Worm (Caenorhabditis elegans) whole organism, L2 larva: ENCODE measurements around the gene D2096.10.
A peak's percentile ranks its signal among the peaks of the same experiment; 100 is the strongest.
"Not testable (repeated sequence)": the region's sequence is repeated elsewhere in the genome, so short reads cannot be mapped to it uniquely, and the experiment has no call there.

Source experiments
- C34F6.9 ChIP-seq: fragments of 150-350 bp; optimal IDR thresholded peaks from 2 replicates; lab custom pipeline; 2014; ENCODE audit warnings: missing biosample characterization, missing genetic modification characterization
- F13H6.1 ChIP-seq: sonication (generic microtip); optimal IDR thresholded peaks from 2 replicates; lab custom pipeline; 2016; ENCODE audit warnings: missing genetic modification characterization, missing compliant biosample characterization
- R02D3.7 ChIP-seq: fragments of 150-350 bp; optimal IDR thresholded peaks from 2 replicates; lab custom pipeline; 2014; ENCODE audit warnings: missing biosample characterization, missing genetic modification characterization
- Y55F3AM.14 ChIP-seq: fragments of 200-800 bp; sonication (Bioruptor generic); optimal IDR thresholded peaks from 2 replicates; lab custom pipeline; 2018; ENCODE audit warnings: mild to moderate bottlenecking, missing genetic modification characterization, missing compliant biosample characterization
- ZK546.5 ChIP-seq: sonication (generic microtip); optimal IDR thresholded peaks from 2 replicates; lab custom pipeline; 2017; ENCODE audit warnings: missing biosample characterization, missing genetic modification characterization
- alr-1 ChIP-seq: fragments of 150-350 bp; optimal IDR thresholded peaks from 2 replicates; lab custom pipeline; 2014; ENCODE audit warnings: missing biosample characterization, missing genetic modification characterization
- aly-2 ChIP-seq: fragments of 150-350 bp; optimal IDR thresholded peaks from 2 replicates; lab custom pipeline; 2014; ENCODE audit warnings: missing biosample characterization, missing genetic modification characterization
- ama-1 ChIP-seq: fragments of 150-350 bp; optimal IDR thresholded peaks from 2 replicates; lab custom pipeline; 2018; ENCODE audit warnings: inconsistent platforms
- blmp-1 ChIP-seq: sonication (generic microtip); optimal IDR thresholded peaks from 2 replicates; lab custom pipeline; 2017; ENCODE audit warnings: missing genetic modification characterization, mild to moderate bottlenecking, missing compliant biosample characterization, antibody characterized with exemption, moderate library complexity; ENCODE audit not compliant: insufficient read depth
- ceh-16 ChIP-seq: fragments of 150-350 bp; optimal IDR thresholded peaks from 2 replicates; lab custom pipeline; 2014; ENCODE audit warnings: missing biosample characterization, missing genetic modification characterization
- ceh-82 ChIP-seq: fragments of 150-350 bp; optimal IDR thresholded peaks from 2 replicates; lab custom pipeline; 2014; ENCODE audit warnings: missing biosample characterization, missing genetic modification characterization
- crh-2 ChIP-seq: sonication (generic microtip); optimal IDR thresholded peaks from 2 replicates; lab custom pipeline; 2017; ENCODE audit warnings: missing biosample characterization, missing genetic modification characterization
- dmd-4 ChIP-seq: sonication (generic microtip); optimal IDR thresholded peaks from 2 replicates; lab custom pipeline; 2017; ENCODE audit warnings: missing biosample characterization, missing genetic modification characterization
- egl-27 ChIP-seq: sonication (generic microtip); optimal IDR thresholded peaks from 3 replicates; lab custom pipeline; 2017; ENCODE audit warnings: missing biosample characterization, missing genetic modification reagents, missing genetic modification characterization
- elt-1 ChIP-seq: fragments of 150-350 bp; optimal IDR thresholded peaks from 2 replicates; lab custom pipeline; 2014; ENCODE audit warnings: missing biosample characterization, missing genetic modification characterization
- elt-3 ChIP-seq: sonication (generic microtip); optimal IDR thresholded peaks from 2 replicates; lab custom pipeline; 2017; ENCODE audit warnings: missing biosample characterization, missing genetic modification characterization
- fos-1 ChIP-seq: fragments of 150-350 bp; optimal IDR thresholded peaks from 2 replicates; lab custom pipeline; 2014; ENCODE audit warnings: missing biosample characterization, missing genetic modification characterization
- gmeb-1 ChIP-seq: fragments of 150-350 bp; optimal IDR thresholded peaks from 2 replicates; lab custom pipeline; 2014; ENCODE audit warnings: missing biosample characterization, missing genetic modification characterization
- lin-11 ChIP-seq: fragments of 150-350 bp; sonication (generic microtip); optimal IDR thresholded peaks from 2 replicates; lab custom pipeline; 2014; ENCODE audit warnings: missing biosample characterization, missing genetic modification characterization, inconsistent platforms, mixed read lengths
- lin-13 ChIP-seq: fragments of 150-350 bp; optimal IDR thresholded peaks from 2 replicates; lab custom pipeline; 2014; ENCODE audit warnings: missing biosample characterization, missing genetic modification reagents, missing genetic modification characterization
- lin-39 ChIP-seq: fragments of 150-350 bp; optimal IDR thresholded peaks from 2 replicates; lab custom pipeline; 2014; ENCODE audit warnings: missing biosample characterization, missing genetic modification reagents, missing genetic modification characterization
- lsy-2 ChIP-seq, 2 experiments: fragments of 150-350 bp in 1 of 2; sonication (generic microtip) in 1 of 2; optimal IDR thresholded peaks; 2 replicates each; lab custom pipeline; 2014 to 2017; ENCODE audit warnings: missing biosample characterization in 2 of 2, missing genetic modification characterization in 2 of 2
- mab-5 ChIP-seq: fragments of 150-350 bp; optimal IDR thresholded peaks from 2 replicates; lab custom pipeline; 2014; ENCODE audit warnings: missing biosample characterization, missing genetic modification characterization
- mbf-1 ChIP-seq: sonication (generic microtip); optimal IDR thresholded peaks from 2 replicates; lab custom pipeline; 2017; ENCODE audit warnings: missing biosample characterization, missing genetic modification characterization
- mdl-1 ChIP-seq, 2 experiments: fragments of 150-350 bp in 1 of 2; sonication (generic microtip) in 1 of 2; optimal IDR thresholded peaks; 2 replicates each; lab custom pipeline; 2017; ENCODE audit warnings: missing biosample characterization in 2 of 2, missing genetic modification characterization in 2 of 2
- nhr-10 ChIP-seq: sonication (generic microtip); optimal IDR thresholded peaks from 2 replicates; lab custom pipeline; 2017; ENCODE audit warnings: missing biosample characterization, missing genetic modification characterization
- nhr-11 ChIP-seq: fragments of 150-350 bp; optimal IDR thresholded peaks from 2 replicates; lab custom pipeline; 2014; ENCODE audit warnings: missing biosample characterization, missing genetic modification characterization
- nhr-12 ChIP-seq: fragments of 150-350 bp; optimal IDR thresholded peaks from 2 replicates; lab custom pipeline; 2014; ENCODE audit warnings: missing biosample characterization, missing genetic modification characterization
- nhr-129 ChIP-seq: fragments of 150-350 bp; optimal IDR thresholded peaks from 2 replicates; lab custom pipeline; 2014; ENCODE audit warnings: missing biosample characterization, missing genetic modification characterization
- nhr-21 ChIP-seq: fragments of 150-350 bp; optimal IDR thresholded peaks from 2 replicates; lab custom pipeline; 2014; ENCODE audit warnings: missing biosample characterization, missing genetic modification characterization
- nhr-23 ChIP-seq: fragments of 150-350 bp; optimal IDR thresholded peaks from 2 replicates; lab custom pipeline; 2014; ENCODE audit warnings: missing biosample characterization, missing genetic modification reagents, missing genetic modification characterization
- nhr-237 ChIP-seq: fragments of 150-350 bp; optimal IDR thresholded peaks from 2 replicates; lab custom pipeline; 2014; ENCODE audit warnings: missing biosample characterization, missing genetic modification characterization
- nhr-25 ChIP-seq: fragments of 150-350 bp; sonication (generic microtip); optimal IDR thresholded peaks from 3 replicates; lab custom pipeline; 2014; ENCODE audit warnings: missing biosample characterization, missing genetic modification characterization
- nhr-6 ChIP-seq: fragments of 150-350 bp; optimal IDR thresholded peaks from 2 replicates; lab custom pipeline; 2014; ENCODE audit warnings: missing biosample characterization, missing genetic modification characterization
- nhr-77 ChIP-seq: fragments of 150-350 bp; optimal IDR thresholded peaks from 2 replicates; lab custom pipeline; 2014; ENCODE audit warnings: missing biosample characterization, missing genetic modification characterization
- peb-1 ChIP-seq: fragments of 150-350 bp; optimal IDR thresholded peaks from 2 replicates; lab custom pipeline; 2014; ENCODE audit warnings: missing biosample characterization, missing genetic modification characterization
- sem-4 ChIP-seq: fragments of 150-350 bp; optimal IDR thresholded peaks from 2 replicates; lab custom pipeline; 2014; ENCODE audit warnings: missing biosample characterization, missing genetic modification reagents, missing genetic modification characterization
- skn-1 ChIP-seq: sonication (generic microtip); optimal IDR thresholded peaks from 2 replicates; lab custom pipeline; 2017; ENCODE audit warnings: missing biosample characterization, missing genetic modification characterization
- sma-3 ChIP-seq: sonication (generic microtip); optimal IDR thresholded peaks from 2 replicates; lab custom pipeline; 2016; ENCODE audit warnings: missing genetic modification reagents, missing genetic modification characterization, missing compliant biosample characterization
- sma-9 ChIP-seq, 2 experiments: fragments of 150-350 bp in 1 of 2; sonication (generic microtip) in 1 of 2; optimal IDR thresholded peaks; 2 replicates each; lab custom pipeline; 2014 to 2016; ENCODE audit warnings: missing genetic modification characterization in 2 of 2, mild to moderate bottlenecking in 1 of 2, missing biosample characterization in 1 of 2, missing compliant biosample characterization in 1 of 2, missing genetic modification reagents in 1 of 2, moderate library complexity in 1 of 2
- snpc-4 ChIP-seq: fragments of 150-350 bp; optimal IDR thresholded peaks from 2 replicates; lab custom pipeline; 2014; ENCODE audit warnings: missing biosample characterization, missing genetic modification characterization
- unc-39 ChIP-seq: fragments of 150-350 bp; optimal IDR thresholded peaks from 2 replicates; lab custom pipeline; 2014; ENCODE audit warnings: missing biosample characterization, missing genetic modification characterization
- unc-55 ChIP-seq: fragments of 150-350 bp; sonication (generic microtip); optimal IDR thresholded peaks from 3 replicates; lab custom pipeline; 2014; ENCODE audit warnings: missing biosample characterization, missing genetic modification reagents, missing genetic modification characterization
- unc-62 ChIP-seq: fragments of 150-350 bp; optimal IDR thresholded peaks from 2 replicates; lab custom pipeline; 2014; ENCODE audit warnings: missing biosample characterization, missing genetic modification reagents, missing genetic modification characterization
- zag-1 ChIP-seq: fragments of 150-350 bp; optimal IDR thresholded peaks from 2 replicates; lab custom pipeline; 2014; ENCODE audit warnings: missing biosample characterization, missing genetic modification characterization
- ztf-1 ChIP-seq: fragments of 200-800 bp; sonication (Bioruptor generic); conservative IDR thresholded peaks from 2 replicates; pipeline ENCODE4 v1.3.6; 2022; ENCODE audit warnings: missing genetic modification characterization, missing compliant biosample characterization
- ztf-11 ChIP-seq: sonication (generic microtip); optimal IDR thresholded peaks from 2 replicates; lab custom pipeline; 2017; ENCODE audit warnings: missing biosample characterization, missing genetic modification characterization
- ztf-4 ChIP-seq: fragments of 150-350 bp; optimal IDR thresholded peaks from 2 replicates; lab custom pipeline; 2014; ENCODE audit warnings: missing biosample characterization, missing genetic modification characterization

Gene D2096.10

ce11 chrIV:8389139-8389538 lies at the start of gene D2096.10:
Gene D2096.10, minus strand, starts transcription at chrIV:8389239.
- TF ChIP-seq ztf-1; lin-39 (tag; lab: Kevin White, UChicago); unc-62 (GFP tag; lab: Kevin White, UChicago): not testable (repeated sequence)

ce11 chrIV:8432709-8433108 lies 43.7 kb upstream of the D2096.10 start, which contains the start of the genes T26A8.4 and pdtf-1:
Gene T26A8.4, minus strand, starts transcription at chrIV:8432893.
Gene pdtf-1, plus strand, starts transcription at chrIV:8433038.
- TF ChIP-seq elt-1 = no peak
- TF ChIP-seq nhr-25 (tag; lab: Kevin White, UChicago) = peak; percentile 96
- peak; percentile 82 for TF ChIP-seq mab-5 (tag; lab: Kevin White, UChicago)
- peak; percentile 71 for TF ChIP-seq nhr-10 (tag; lab: Kevin White, UChicago)
- TF ChIP-seq aly-2 (tag; lab: Kevin White, UChicago) = no peak
- TF ChIP-seq nhr-11 (tag; lab: Kevin White, UChicago) = no peak
- peak; percentile 81 to 94 for TF ChIP-seq mdl-1 (tag; optimal IDR thresholded peaks at IDR 0.05; lab: Kevin White, UChicago)
- peak; percentile 96 for TF ChIP-seq nhr-21
- TF ChIP-seq unc-55 (GFP tag; lab: Kevin White, UChicago) = peak; percentile 99
- TF ChIP-seq sem-4 (tag; lab: Kevin White, UChicago) = peak; percentile 96
- peak; percentile 91 for TF ChIP-seq ama-1 (lab: Kevin White, UChicago)
- peak; percentile 91 for TF ChIP-seq fos-1 (tag; lab: Kevin White, UChicago)
- no peak for TF ChIP-seq dmd-4 (tag; lab: Kevin White, UChicago)
- peak; percentile 97 for TF ChIP-seq crh-2
- TF ChIP-seq F13H6.1 = peak; percentile 88
- peak; percentile 93 for TF ChIP-seq sma-9 (GFP tag; optimal IDR thresholded peaks at IDR 0.05; lab: Kevin White, UChicago)
- no peak for TF ChIP-seq sma-9 (tag; optimal IDR thresholded peaks at IDR 0.05; lab: Kevin White, UChicago)
- TF ChIP-seq mbf-1 (tag; lab: Kevin White, UChicago) = no peak
- TF ChIP-seq peb-1 (tag; lab: Kevin White, UChicago) = no peak
- TF ChIP-seq nhr-6 (tag; lab: Kevin White, UChicago) = peak; percentile 89
- no peak for TF ChIP-seq alr-1 (tag; lab: Kevin White, UChicago)
- TF ChIP-seq nhr-23 (tag; lab: Kevin White, UChicago) = no peak
- TF ChIP-seq ceh-82 (tag; lab: Kevin White, UChicago) = peak; percentile 90
- TF ChIP-seq elt-3 (tag; lab: Kevin White, UChicago) = no peak
- peak; percentile 98 for TF ChIP-seq C34F6.9 (tag; lab: Kevin White, UChicago)
- TF ChIP-seq nhr-12 (tag; lab: Kevin White, UChicago) = no peak
- peak; percentile 80 for TF ChIP-seq egl-27
- TF ChIP-seq ztf-11 (tag; lab: Kevin White, UChicago) = no peak
- peak; percentile 94 for TF ChIP-seq sma-3
- peak; percentile 79 for TF ChIP-seq blmp-1
- TF ChIP-seq lin-13 (GFP tag; lab: Kevin White, UChicago) = peak; percentile 95
- TF ChIP-seq gmeb-1 (tag; lab: Kevin White, UChicago) = peak; percentile 88
- peak; percentile 87 for TF ChIP-seq ceh-16 (tag; lab: Kevin White, UChicago)
- peak; percentile 98 to 100 for TF ChIP-seq lsy-2 (tag; optimal IDR thresholded peaks at IDR 0.05; lab: Kevin White, UChicago)
- peak; percentile 83 for TF ChIP-seq Y55F3AM.14
- peak; percentile 98 for TF ChIP-seq lin-11 (tag; lab: Kevin White, UChicago)
- peak; percentile 65 for TF ChIP-seq lin-39 (tag; lab: Kevin White, UChicago)
- TF ChIP-seq zag-1 (tag; lab: Kevin White, UChicago) = peak; percentile 87
- peak; percentile 42 for TF ChIP-seq R02D3.7 (tag; lab: Kevin White, UChicago)
- TF ChIP-seq ztf-1 = no peak
- TF ChIP-seq nhr-237 = peak; percentile 45
- no peak for TF ChIP-seq unc-39 (tag; lab: Kevin White, UChicago)
- TF ChIP-seq snpc-4 (tag; lab: Kevin White, UChicago) = peak; percentile 94
- no peak for TF ChIP-seq skn-1 (tag; lab: Kevin White, UChicago)
- peak; percentile 87 for TF ChIP-seq ZK546.5 (tag; lab: Kevin White, UChicago)
- peak; percentile 43 for TF ChIP-seq unc-62 (GFP tag; lab: Kevin White, UChicago)
- peak; percentile 96 for TF ChIP-seq nhr-129 (tag; lab: Kevin White, UChicago)
- TF ChIP-seq nhr-77 (tag; lab: Kevin White, UChicago) = peak; percentile 39
- peak; percentile 93 for TF ChIP-seq ztf-4 (tag; lab: Kevin White, UChicago)
